Worm (Caenorhabditis elegans): ENCODE measurements around the gene btb-19.

Gene btb-19

DNA sequence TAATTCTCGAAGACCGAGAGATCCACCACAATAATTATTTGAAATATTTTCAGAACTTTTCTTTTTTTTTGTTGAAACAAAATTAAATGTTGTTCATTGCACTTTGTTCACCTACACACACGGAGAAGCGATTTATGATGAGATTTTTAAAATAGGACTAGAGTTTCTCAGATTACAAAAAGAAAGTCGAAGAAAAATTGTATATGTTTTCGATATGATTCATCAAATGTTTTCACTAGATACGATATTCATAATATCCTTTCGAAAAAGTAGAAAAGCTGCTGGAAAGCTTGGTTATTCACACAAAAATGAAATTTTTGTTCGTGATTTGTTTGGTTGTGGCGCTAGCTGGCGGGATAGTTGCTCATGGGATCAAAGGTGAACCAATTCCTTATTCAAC lies 3.1 kb upstream of the btb-19 start, which contains the start of gene F57C2.4:
Gene F57C2.4, plus strand, starts transcription at position 301 of the 400 bp plus-strand sequence.
- TF ChIP-seq fos-1 (tag; optimal IDR thresholded peaks at IDR 0.05) (no peak), nhr-11 (tag; optimal IDR thresholded peaks at IDR 0.05) (no peak), egl-27 (tag; optimal IDR thresholded peaks at IDR 0.05) (no peak), nhr-43 (tag; optimal IDR thresholded peaks at IDR 0.05; ENCODE audit: poor library complexity, severe bottlenecking) (no peak), lin-39 (tag; optimal IDR thresholded peaks at IDR 0.05) (no peak), ama-1 (optimal IDR thresholded peaks at IDR 0.05) (no peak), nhr-237 (tag; optimal IDR thresholded peaks at IDR 0.05) (no peak), nhr-67 (tag; optimal IDR thresholded peaks at IDR 0.05) (no peak), unc-62 (GFP tag; optimal IDR thresholded peaks at IDR 0.05) (no peak), elt-2 (tag; optimal IDR thresholded peaks at IDR 0.05) (no peak), ceh-28 (tag; optimal IDR thresholded peaks at IDR 0.05) (no peak), ceh-16 (tag; optimal IDR thresholded peaks at IDR 0.05) (no peak)

DNA sequence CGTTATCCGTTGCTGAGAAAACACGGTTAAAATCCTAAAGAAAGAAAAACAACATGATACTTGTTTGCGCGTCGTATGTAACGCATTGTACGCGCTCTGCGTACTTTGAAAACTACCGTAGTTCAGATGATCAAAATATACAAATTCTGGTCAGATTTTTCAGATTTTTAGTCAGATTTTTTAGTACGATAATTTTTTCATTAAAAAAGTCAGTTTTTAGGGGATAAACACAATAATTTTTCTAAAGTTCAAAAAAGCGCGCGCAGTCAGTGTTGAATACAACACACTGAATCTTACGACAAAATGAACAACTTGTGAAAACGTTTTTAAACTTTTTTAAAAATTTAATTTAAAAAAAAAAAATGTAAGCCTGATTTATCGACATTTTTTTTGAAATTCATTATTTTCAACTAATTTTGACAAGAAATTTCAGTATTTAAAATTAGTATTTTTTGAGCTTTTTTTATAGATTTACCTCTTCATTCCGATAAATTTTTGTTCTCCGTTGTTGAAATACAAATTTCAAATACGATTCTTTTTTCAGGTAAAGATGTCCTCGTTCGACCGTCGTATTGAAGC lies 1.8 kb upstream of the btb-19 start, which contains the start of gene pot-2:
Gene pot-2, plus strand, starts transcription at position 529 of the 579 bp plus-strand sequence.
- TF ChIP-seq eor-1 (tag; optimal IDR thresholded peaks at IDR 0.05) (no peak), nhr-76 (tag; optimal IDR thresholded peaks at IDR 0.05) (no peak), lsy-12 (tag; optimal IDR thresholded peaks at IDR 0.05) (no peak), egl-27 (tag; optimal IDR thresholded peaks at IDR 0.05) (no peak), snpc-4 (tag; optimal IDR thresholded peaks at IDR 0.05) (no peak)

DNA sequence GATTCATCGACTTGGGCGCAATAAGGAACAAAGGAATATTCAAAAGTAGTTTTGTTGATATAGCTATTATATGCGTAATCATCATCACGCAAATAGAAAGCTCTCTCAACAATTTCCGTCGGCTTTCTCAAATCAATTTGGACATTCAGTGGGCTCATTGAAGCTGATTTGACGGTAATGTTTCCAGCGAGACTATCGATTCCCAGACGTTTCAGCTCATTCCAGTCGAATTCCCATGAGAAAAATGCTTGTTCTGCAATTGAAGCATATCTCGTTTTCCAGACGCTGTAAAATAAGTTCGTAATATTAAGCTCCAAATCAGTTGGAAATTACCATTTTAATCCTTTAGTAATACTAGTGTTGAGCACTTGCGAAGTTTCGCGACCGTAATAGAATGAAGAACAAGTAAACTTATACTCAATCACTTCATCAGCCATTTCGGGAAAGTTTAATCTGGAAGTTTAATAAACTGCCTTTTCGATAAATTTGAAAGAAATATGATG lies 1.2 kb upstream of the btb-19 start, which contains the start of gene btb-20:
Gene btb-20, minus strand, starts transcription at position 453 of the 503 bp plus-strand sequence.
- TF ChIP-seq zag-1 (tag; optimal IDR thresholded peaks at IDR 0.05) (no peak), nhr-11 (tag; optimal IDR thresholded peaks at IDR 0.05) (no peak), lin-15B (tag; optimal IDR thresholded peaks at IDR 0.05) (no peak), fkh-10 (GFP tag; optimal IDR thresholded peaks at IDR 0.05) (no peak), tbx-2 (tag; optimal IDR thresholded peaks at IDR 0.05) (no peak), aly-2 (tag; optimal IDR thresholded peaks at IDR 0.05) (no peak), nhr-43 (tag; optimal IDR thresholded peaks at IDR 0.05; ENCODE audit: poor library complexity, severe bottlenecking) (no peak), R02D3.7 (tag; optimal IDR thresholded peaks at IDR 0.05) (no peak), unc-62 (GFP tag; optimal IDR thresholded peaks at IDR 0.05) (no peak), elt-1 (tag; optimal IDR thresholded peaks at IDR 0.05) (no peak)

DNA sequence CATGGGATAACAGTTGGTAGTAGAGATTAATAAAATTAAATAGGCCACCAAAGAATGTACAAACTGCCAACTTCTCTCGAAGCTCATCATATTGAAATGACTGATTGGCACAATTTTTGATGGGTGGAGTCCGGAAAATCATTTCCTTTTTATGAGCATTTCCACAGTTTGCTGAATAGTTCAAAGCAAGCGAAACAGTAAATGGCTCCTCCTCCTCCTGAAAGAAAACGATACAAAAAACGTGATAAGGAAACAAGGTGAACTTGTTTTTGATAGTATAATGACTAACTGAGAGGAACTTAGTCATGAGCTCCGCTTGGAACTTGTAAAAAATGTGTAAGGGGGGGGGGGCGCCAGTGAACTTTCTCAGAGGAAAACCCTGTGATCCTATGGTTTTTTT lies 6.9 kb downstream of the btb-19 start, which contains the start of gene K10H10.9:
Gene K10H10.9, minus strand, starts transcription at position 101 of the 400 bp plus-strand sequence.
- TF ChIP-seq sea-2 (GFP tag; optimal IDR thresholded peaks at IDR 0.05) (no peak), ama-1 (optimal IDR thresholded peaks at IDR 0.05) (no peak), lsy-12 (tag; optimal IDR thresholded peaks at IDR 0.05) (no peak)

DNA sequence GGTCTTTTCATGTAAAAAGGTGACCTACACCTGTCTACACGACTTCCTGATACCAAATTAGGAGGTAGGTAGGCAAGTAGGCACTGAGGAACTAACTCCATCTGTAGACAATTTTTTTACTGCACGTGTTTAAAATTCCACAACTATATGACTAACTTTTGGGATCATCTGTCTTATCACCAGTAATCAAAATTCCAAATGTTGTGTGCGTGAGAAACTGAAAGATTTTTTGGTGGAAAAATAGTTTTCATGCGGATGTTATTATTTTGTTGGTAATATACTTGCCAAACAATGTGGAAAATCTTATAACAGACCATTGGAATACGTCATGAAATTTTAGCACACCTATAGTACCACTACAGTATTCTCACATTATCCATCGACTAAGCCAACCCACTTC lies 10.7 kb downstream of the btb-19 start, which contains the start of gene K10H10.13:
Gene K10H10.13, minus strand, starts transcription at position 101 of the 400 bp plus-strand sequence.
- TF ChIP-seq elt-1 (tag; optimal IDR thresholded peaks at IDR 0.05) (no peak), pha-4 (tag; optimal IDR thresholded peaks at IDR 0.05) (no peak), lin-39 (tag; optimal IDR thresholded peaks at IDR 0.05) (no peak), ceh-82 (tag; optimal IDR thresholded peaks at IDR 0.05) (no peak), mdl-1 (tag; optimal IDR thresholded peaks at IDR 0.05) (no peak), ama-1 (optimal IDR thresholded peaks at IDR 0.05) (no peak), snpc-4 (tag; optimal IDR thresholded peaks at IDR 0.05) (no peak), elt-2 (tag; optimal IDR thresholded peaks at IDR 0.05) (no peak), nhr-77 (tag; optimal IDR thresholded peaks at IDR 0.05) (no peak), nfya-1 (tag; optimal IDR thresholded peaks at IDR 0.05; ENCODE audit: insufficient read depth) (no peak), nhr-25 (tag; optimal IDR thresholded peaks at IDR 0.05) (no peak), nhr-237 (tag; optimal IDR thresholded peaks at IDR 0.05) (no peak), tbx-2 (tag; optimal IDR thresholded peaks at IDR 0.05) (no peak), egl-5 (tag; optimal IDR thresholded peaks at IDR 0.05) (no peak), nhr-43 (tag; optimal IDR thresholded peaks at IDR 0.05; ENCODE audit: poor library complexity, severe bottlenecking) (no peak), fkh-2 (tag; optimal IDR thresholded peaks at IDR 0.05) (no peak), R02D3.7 (tag; optimal IDR thresholded peaks at IDR 0.05) (no peak), mml-1 (tag; optimal IDR thresholded peaks at IDR 0.05) (no peak), nhr-23 (tag; optimal IDR thresholded peaks at IDR 0.05) (no peak), fos-1 (tag; optimal IDR thresholded peaks at IDR 0.05) (no peak)
